Worm (Caenorhabditis elegans) whole organism, mixed stage, embryonic: ENCODE measurements around the gene F27D9.2.

Experiments used
- M03D4.4 ChIP-seq: sonication (generic microtip); optimal IDR thresholded peaks from 2 replicates; lab custom pipeline; 2017; ENCODE audit warnings: mild to moderate bottlenecking, missing genetic modification characterization, missing compliant biosample characterization
- blmp-1 ChIP-seq: fragments of 150-350 bp; optimal IDR thresholded peaks from 2 replicates; lab custom pipeline; 2014; ENCODE audit warnings: missing biosample characterization, missing genetic modification characterization
- ceh-39 ChIP-seq: fragments of 150-350 bp; optimal IDR thresholded peaks from 2 replicates; lab custom pipeline; 2014; ENCODE audit warnings: missing biosample characterization, missing genetic modification characterization
- ceh-83 ChIP-seq: fragments of 200-800 bp; sonication (Bioruptor generic); optimal IDR thresholded peaks from 2 replicates; lab custom pipeline; 2018; ENCODE audit warnings: mild to moderate bottlenecking, missing genetic modification characterization, missing compliant biosample characterization
- ces-1 ChIP-seq: fragments of 150-350 bp; optimal IDR thresholded peaks from 2 replicates; lab custom pipeline; 2014; ENCODE audit warnings: missing biosample characterization, missing genetic modification reagents, missing genetic modification characterization
- drap-1 ChIP-seq: fragments of 200-800 bp; sonication (Bioruptor generic); optimal IDR thresholded peaks from 3 replicates; lab custom pipeline; 2018; ENCODE audit warnings: mild to moderate bottlenecking, missing genetic modification characterization, missing compliant biosample characterization
- elt-3 ChIP-seq: fragments of 150-350 bp; optimal IDR thresholded peaks from 2 replicates; lab custom pipeline; 2014; ENCODE audit warnings: missing biosample characterization, missing genetic modification characterization
- ham-2 ChIP-seq: fragments of 200-800 bp; sonication (Bioruptor generic); optimal IDR thresholded peaks from 2 replicates; lab custom pipeline; 2018; ENCODE audit warnings: mild to moderate bottlenecking, missing genetic modification characterization, missing compliant biosample characterization
- hlh-1 ChIP-seq: fragments of 150-350 bp; optimal IDR thresholded peaks from 2 replicates; lab custom pipeline; 2014; ENCODE audit warnings: missing biosample characterization, missing genetic modification reagents, missing genetic modification characterization
- lin-13 ChIP-seq: fragments of 150-350 bp; optimal IDR thresholded peaks from 2 replicates; lab custom pipeline; 2014; ENCODE audit warnings: missing biosample characterization, missing genetic modification characterization
- lin-32 ChIP-seq: fragments of 200-800 bp; sonication (Bioruptor generic); optimal IDR thresholded peaks from 2 replicates; lab custom pipeline; 2018; ENCODE audit warnings: mild to moderate bottlenecking, missing genetic modification characterization, missing compliant biosample characterization
- lsy-2 ChIP-seq: fragments of 150-350 bp; optimal IDR thresholded peaks from 2 replicates; lab custom pipeline; 2014; ENCODE audit warnings: missing biosample characterization, missing genetic modification characterization
- mab-5 ChIP-seq: fragments of 150-350 bp; optimal IDR thresholded peaks from 2 replicates; lab custom pipeline; 2014; ENCODE audit warnings: missing biosample characterization, missing genetic modification characterization
- mep-1 ChIP-seq: fragments of 150-350 bp; optimal IDR thresholded peaks from 2 replicates; lab custom pipeline; 2017; ENCODE audit warnings: missing biosample characterization, missing genetic modification reagents, missing genetic modification characterization, inconsistent platforms
- mls-2 ChIP-seq: sonication (generic microtip); optimal IDR thresholded peaks from 2 replicates; lab custom pipeline; 2016; ENCODE audit warnings: mild to moderate bottlenecking, missing genetic modification characterization, moderate library complexity, missing compliant biosample characterization
- nhr-12 ChIP-seq: fragments of 150-350 bp; optimal IDR thresholded peaks from 2 replicates; lab custom pipeline; 2014; ENCODE audit warnings: missing biosample characterization, missing genetic modification characterization
- nhr-2 ChIP-seq: fragments of 150-350 bp; optimal IDR thresholded peaks from 2 replicates; lab custom pipeline; 2014; ENCODE audit warnings: missing biosample characterization, missing genetic modification characterization
- nhr-76 ChIP-seq: sonication (generic microtip); optimal IDR thresholded peaks from 2 replicates; lab custom pipeline; 2017; ENCODE audit warnings: missing biosample characterization, missing genetic modification characterization
- pha-4 ChIP-seq: fragments of 150-350 bp; optimal IDR thresholded peaks from 2 replicates; lab custom pipeline; 2018; ENCODE audit warnings: missing biosample characterization, missing genetic modification reagents, missing genetic modification characterization
- sem-2 ChIP-seq: fragments of 200-800 bp; sonication (Bioruptor generic); optimal IDR thresholded peaks from 2 replicates; lab custom pipeline; 2018; ENCODE audit warnings: mild to moderate bottlenecking, missing genetic modification characterization, missing compliant biosample characterization
- snpc-4 ChIP-seq: fragments of 150-350 bp; optimal IDR thresholded peaks from 2 replicates; lab custom pipeline; 2014; ENCODE audit warnings: missing biosample characterization, missing genetic modification characterization
- tbx-8 ChIP-seq: fragments of 200-800 bp; sonication (Bioruptor generic); optimal IDR thresholded peaks from 2 replicates; lab custom pipeline; 2018; ENCODE audit warnings: mild to moderate bottlenecking, missing genetic modification characterization, moderate library complexity, missing compliant biosample characterization
- unc-120 ChIP-seq: sonication (generic microtip); optimal IDR thresholded peaks from 2 replicates; lab custom pipeline; 2017; ENCODE audit warnings: missing genetic modification characterization, missing compliant biosample characterization; ENCODE audit not compliant: poor library complexity, severe bottlenecking
- unc-39 ChIP-seq: fragments of 150-350 bp; optimal IDR thresholded peaks from 2 replicates; lab custom pipeline; 2014; ENCODE audit warnings: missing biosample characterization, missing genetic modification characterization
- unc-62 ChIP-seq: fragments of 150-350 bp; optimal IDR thresholded peaks from 2 replicates; lab custom pipeline; 2014; ENCODE audit warnings: missing biosample characterization, missing genetic modification reagents, missing genetic modification characterization
- zip-8 ChIP-seq: fragments of 150-350 bp; optimal IDR thresholded peaks from 2 replicates; lab custom pipeline; 2014; ENCODE audit warnings: missing biosample characterization, missing genetic modification characterization
- ztf-11 ChIP-seq: fragments of 150-350 bp; optimal IDR thresholded peaks from 2 replicates; lab custom pipeline; 2014; ENCODE audit warnings: missing biosample characterization, missing genetic modification characterization

F27D9.2 gene

DNA sequence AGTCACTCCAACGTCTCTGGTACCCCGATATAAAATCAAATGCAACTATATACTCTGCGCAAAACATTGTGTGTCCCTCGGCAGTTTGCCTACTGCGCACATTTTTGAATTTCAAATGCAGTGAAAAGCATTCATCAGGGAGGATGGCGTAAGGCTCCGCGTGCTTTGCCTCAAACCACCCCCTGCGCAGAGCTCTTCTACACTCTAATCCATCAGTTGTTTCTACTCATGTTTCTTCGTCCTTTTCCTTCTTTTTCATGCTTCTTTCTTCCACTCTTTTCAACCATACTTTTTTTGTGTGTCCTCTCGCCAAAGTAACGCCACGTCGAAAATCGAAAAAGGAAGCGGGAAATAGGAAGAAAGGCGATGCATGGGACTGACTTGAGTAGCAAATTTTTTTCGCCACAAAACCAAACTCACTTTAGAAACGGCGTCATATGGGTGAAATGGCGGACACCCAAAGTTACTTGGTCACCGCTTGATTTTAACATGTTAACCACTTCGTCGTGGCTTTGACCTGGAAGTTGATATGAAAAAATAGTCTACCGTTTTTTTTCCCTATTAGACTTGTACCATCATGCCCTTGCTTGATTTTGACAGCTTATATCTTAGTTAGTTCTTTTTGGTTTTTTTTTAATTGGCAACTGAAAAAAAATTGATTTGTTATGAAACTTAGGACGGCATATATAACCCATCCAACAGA is 5.8 kb downstream of the F27D9.2 start:
- TF ChIP-seq ztf-11 (tag; lab: Kevin White, UChicago) = no peak
- no peak for TF ChIP-seq mep-1 (tag; lab: Kevin White, UChicago)
- no peak for TF ChIP-seq ceh-39
- peak; percentile 20 for TF ChIP-seq ces-1 (GFP tag; lab: Kevin White, UChicago)

DNA sequence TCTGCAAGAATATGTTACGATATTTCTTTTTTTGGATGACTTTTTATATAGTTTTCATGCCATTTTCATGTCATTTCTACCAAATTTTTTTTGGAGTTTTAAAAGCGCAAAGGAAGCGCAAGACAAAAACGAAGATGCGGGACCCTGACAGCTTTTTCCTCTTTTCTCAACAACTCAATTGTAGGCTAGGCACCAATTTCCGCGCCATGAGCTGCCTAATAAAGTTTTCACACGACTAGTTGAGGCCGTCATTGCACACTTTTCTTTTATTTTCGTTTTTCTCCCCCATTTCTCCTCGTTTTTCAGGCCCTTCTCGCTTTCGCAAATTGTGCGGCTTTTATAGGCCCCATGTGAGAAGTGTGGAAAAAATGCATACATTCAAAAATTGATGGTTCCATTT is 7.0 kb downstream of the F27D9.2 start:
- TF ChIP-seq ceh-39 (no peak), ces-1 (GFP tag; lab: Kevin White, UChicago) (peak; percentile 87)

DNA sequence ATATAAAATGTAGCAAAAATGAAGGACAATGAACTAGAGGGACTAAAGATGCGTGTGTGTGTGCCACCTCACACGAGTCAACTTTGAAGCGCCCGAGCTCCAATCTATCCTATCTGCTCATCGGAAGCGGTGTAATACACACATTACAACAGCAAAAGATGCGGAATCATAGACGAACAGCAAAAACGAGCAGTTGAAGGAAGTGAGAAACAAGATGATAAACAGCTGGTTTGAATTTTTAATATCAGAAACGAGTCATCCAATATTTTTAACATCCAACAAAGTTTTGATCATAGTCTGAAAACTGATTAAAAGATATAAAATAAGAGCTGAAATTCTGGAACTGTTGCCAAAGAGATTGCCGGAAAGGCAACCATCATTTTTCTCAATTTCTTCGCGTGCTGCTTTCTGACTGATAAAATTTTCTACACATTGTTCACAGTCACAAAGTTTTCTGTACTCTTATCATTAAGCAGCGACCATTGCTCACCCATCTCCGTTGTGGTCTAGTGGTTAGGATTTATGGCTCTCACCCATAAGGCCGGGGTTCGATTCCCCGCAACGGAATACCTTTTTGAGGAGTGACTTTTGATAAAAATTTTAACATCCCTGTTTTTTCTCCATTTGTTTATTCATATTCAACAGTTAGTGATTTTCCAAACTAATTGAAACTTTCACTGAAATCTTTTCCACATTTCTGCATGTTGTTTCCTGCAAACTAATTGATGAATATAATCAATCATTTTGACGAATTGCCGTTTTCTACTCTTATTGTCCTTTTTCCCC is 7.9 kb downstream of the F27D9.2 start, which contains the start of gene stn-2:
stn-2 (minus strand) TSS at position 75 of the 786 bp plus-strand sequence.
- TF ChIP-seq hlh-1 (tag; lab: Kevin White, UChicago) = peak; percentile 87
- TF ChIP-seq ham-2 (GFP tag; lab: Kevin White, UChicago) = no peak
- peak; percentile 43 for TF ChIP-seq unc-120 (tag; lab: Kevin White, UChicago)
- TF ChIP-seq sem-2 (GFP tag; lab: Kevin White, UChicago) = no peak
- TF ChIP-seq, all 35 proteins: peak for 2

DNA sequence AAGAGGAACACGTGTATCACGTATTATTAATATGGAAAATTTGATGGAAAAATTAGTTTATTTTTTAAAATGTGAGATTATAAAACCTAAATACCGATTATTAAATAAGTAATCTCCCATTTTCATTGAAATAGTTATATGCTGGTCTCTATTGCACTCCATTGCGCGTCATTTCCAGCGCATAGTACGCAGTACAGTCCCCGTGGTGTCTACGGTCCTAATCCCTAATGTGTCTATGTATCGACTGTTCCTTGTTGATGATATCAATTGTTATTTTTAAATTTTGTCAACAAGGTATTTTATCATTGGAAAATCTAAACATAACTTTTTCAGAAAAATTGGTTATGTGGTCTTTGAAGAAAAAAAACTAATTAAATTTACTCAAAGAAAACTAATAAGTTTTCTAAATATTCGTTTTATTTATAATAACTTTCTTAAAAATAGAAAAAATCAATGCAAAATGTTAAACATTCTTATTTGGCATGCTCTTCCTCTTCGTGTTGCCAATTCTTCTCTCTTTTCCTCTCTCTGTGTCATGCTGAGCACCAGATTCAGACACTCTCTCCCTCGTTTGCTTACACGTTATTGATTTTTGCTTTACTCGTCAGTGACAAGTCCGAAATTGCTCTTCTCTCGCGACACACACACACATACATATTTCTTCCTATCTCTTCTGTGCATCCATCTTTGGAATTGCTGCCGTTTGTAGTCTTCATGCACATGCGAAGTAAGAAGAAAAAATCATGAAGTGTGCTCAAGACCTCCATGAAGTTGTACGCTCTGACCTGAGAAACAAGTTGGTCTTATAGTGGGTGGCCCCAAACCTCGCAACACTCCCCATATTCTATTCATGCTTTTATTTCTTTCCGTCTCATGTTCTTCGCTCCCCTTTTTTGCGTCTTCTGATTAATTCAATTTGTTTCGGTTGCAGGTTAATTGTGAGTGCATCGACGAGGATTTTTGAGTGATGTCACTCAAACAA is 9.5 kb downstream of the F27D9.2 start, which contains the start of gene unc-18:
unc-18 (plus strand) TSS at position 932 of the 982 bp plus-strand sequence.
- TF ChIP-seq lin-32 (GFP tag; lab: Kevin White, UChicago) (no peak), unc-62 (GFP tag; lab: Kevin White, UChicago) (peak; percentile 47), ces-1 (GFP tag; lab: Kevin White, UChicago) (peak; percentile 83), M03D4.4 (tag; lab: Kevin White, UChicago) (no peak), ceh-83 (GFP tag; lab: Kevin White, UChicago) (no peak), zip-8 (tag; lab: Kevin White, UChicago) (no peak), nhr-76 (tag; lab: Kevin White, UChicago) (no peak), ztf-11 (tag; lab: Kevin White, UChicago) (no peak), snpc-4 (tag; lab: Kevin White, UChicago) (no peak), blmp-1 (tag; lab: Kevin White, UChicago) (no peak), mab-5 (no peak), lsy-2 (tag; lab: Kevin White, UChicago) (no peak), sem-2 (GFP tag; lab: Kevin White, UChicago) (no peak), ham-2 (GFP tag; lab: Kevin White, UChicago) (no peak), lin-13 (tag; lab: Kevin White, UChicago) (no peak), drap-1 (GFP tag; lab: Kevin White, UChicago) (no peak)

DNA sequence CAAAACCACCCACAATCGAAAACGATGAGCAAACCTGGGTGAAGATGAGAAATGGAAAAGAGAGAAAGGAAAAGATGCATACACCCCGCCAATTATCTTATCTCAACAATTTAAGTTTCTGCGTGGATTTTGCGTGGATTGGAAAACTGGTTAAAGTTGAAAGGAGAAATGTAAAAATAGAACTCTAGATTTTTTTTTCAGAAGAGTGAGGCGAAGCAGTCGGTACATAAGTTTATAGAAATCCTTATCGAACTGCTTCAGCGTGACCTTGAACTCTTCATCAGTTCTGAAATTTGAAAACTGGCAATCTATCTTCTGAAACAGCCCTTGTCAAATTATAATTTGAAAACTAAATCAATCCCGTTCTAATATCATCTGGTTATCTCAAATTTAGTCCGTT is 16.3 kb downstream of the F27D9.2 start, which contains the start of gene clik-2:
clik-2 (minus strand) TSS at position 101 of the 400 bp plus-strand sequence.
- no peak for TF ChIP-seq nhr-12
- TF ChIP-seq mab-5 = no peak
- TF ChIP-seq drap-1 (GFP tag; lab: Kevin White, UChicago) = no peak
- TF ChIP-seq ztf-11 (tag; lab: Kevin White, UChicago) = no peak
- TF ChIP-seq unc-62 (GFP tag; lab: Kevin White, UChicago) = no peak
- TF ChIP-seq lin-13 (tag; lab: Kevin White, UChicago) = no peak
- TF ChIP-seq blmp-1 (tag; lab: Kevin White, UChicago) = no peak
- TF ChIP-seq hlh-1 (tag; lab: Kevin White, UChicago) = no peak
- no peak for TF ChIP-seq elt-3

DNA sequence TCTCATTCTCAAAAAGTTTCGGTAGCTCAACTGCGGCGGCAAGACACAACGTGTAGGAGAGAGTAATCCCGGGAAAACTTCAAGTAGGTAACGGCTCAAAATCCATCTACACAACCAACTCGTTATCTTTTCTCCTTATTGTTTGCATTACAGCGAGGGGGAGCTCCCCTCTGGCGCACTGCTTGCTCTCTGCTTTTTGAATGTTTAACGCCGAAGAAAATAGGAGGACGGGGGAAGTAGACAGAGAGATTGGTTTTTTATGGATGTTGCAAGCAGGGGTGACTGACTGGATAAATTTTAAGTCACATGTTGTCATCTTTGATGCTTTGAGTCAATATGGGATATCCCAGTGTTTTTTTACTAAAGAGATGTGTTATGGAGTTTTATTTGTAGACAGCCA is 16.8 kb downstream of the F27D9.2 start:
- TF ChIP-seq mep-1 (tag; lab: Kevin White, UChicago) (no peak), ztf-11 (tag; lab: Kevin White, UChicago) (no peak), nhr-2 (tag; lab: Kevin White, UChicago) (no peak), mls-2 (tag; lab: Kevin White, UChicago) (no peak), pha-4 (tag; lab: Kevin White, UChicago) (no peak), hlh-1 (tag; lab: Kevin White, UChicago) (no peak), lin-13 (tag; lab: Kevin White, UChicago) (no peak), drap-1 (GFP tag; lab: Kevin White, UChicago) (no peak), ces-1 (GFP tag; lab: Kevin White, UChicago) (no peak), unc-39 (tag; lab: Kevin White, UChicago) (no peak), ceh-83 (GFP tag; lab: Kevin White, UChicago) (no peak), ceh-39 (no peak), tbx-8 (GFP tag; lab: Kevin White, UChicago) (no peak)
